Worm (Caenorhabditis elegans): ENCODE measurements around the gene ech-8.

Gene ech-8

ce11 chrIV:10250577-10251075, 11.7 kb upstream of the ech-8 start, which contains the start of gene daf-14 (continued):
- TF ChIP-seq lin-39 (tag; optimal IDR thresholded peaks at IDR 0.05) (no peak), ztf-11 (tag; optimal IDR thresholded peaks at IDR 0.05) (no peak), Y5F2A.4 (GFP tag; optimal IDR thresholded peaks at IDR 0.05) (no peak), arid-1 (GFP tag; conservative IDR thresholded peaks at IDR 0.05) (no peak), D1046.2 (GFP tag; IDR thresholded peaks at IDR 0.05) (no peak), lin-15B (tag; optimal IDR thresholded peaks at IDR 0.05) (no peak), F10B5.3 (tag; optimal IDR thresholded peaks at IDR 0.05) (no peak), F49E8.2 (tag; optimal IDR thresholded peaks at IDR 0.05; ENCODE audit: borderline replicate concordance) (no peak), mxl-3 (GFP tag; optimal IDR thresholded peaks at IDR 0.05) (no peak), nhr-41 (GFP tag; IDR thresholded peaks at IDR 0.05) (no peak), unc-39 (tag; optimal IDR thresholded peaks at IDR 0.05) (no peak), daf-8 (GFP tag; IDR thresholded peaks at IDR 0.05) (no peak), hif-1 (tag; optimal IDR thresholded peaks at IDR 0.05) (no peak), nhr-237 (tag; optimal IDR thresholded peaks at IDR 0.05) (no peak), T26A8.4 (GFP tag; IDR thresholded peaks at IDR 0.05) (no peak)

- TF ChIP-seq zfp-3 (GFP tag; conservative IDR thresholded peaks at IDR 0.05) (peak; percentile 85; the same call in 1 of the 2 replicates), vab-7 (GFP tag; IDR thresholded peaks at IDR 0.05) (no peak), madf-9 (GFP tag; conservative IDR thresholded peaks at IDR 0.05) (no peak), Y75B8A.6 (GFP tag; IDR thresholded peaks at IDR 0.05) (peak; percentile 3; the same call in 1 of the 2 replicates), dmd-6 (GFP tag; IDR thresholded peaks at IDR 0.05) (no peak), lin-38 (GFP tag; IDR thresholded peaks at IDR 0.05) (peak; percentile 48), hmg-1.1 (GFP tag; IDR thresholded peaks at IDR 0.05) (no peak), nhr-77 (tag; optimal IDR thresholded peaks at IDR 0.05) (no peak), egl-43 (GFP tag; IDR thresholded peaks at IDR 0.05) (peak; percentile 42; the same call in 1 of the 2 replicates), F10B5.3 (tag; optimal IDR thresholded peaks at IDR 0.05) (no peak), T26A8.4 (GFP tag; IDR thresholded peaks at IDR 0.05) (peak; percentile 36; the same call in 1 of the 2 replicates), ama-1 (optimal IDR thresholded peaks at IDR 0.05) (peak; percentile 59), jun-1 (tag; optimal IDR thresholded peaks at IDR 0.05) (no peak), mep-1 (tag; optimal IDR thresholded peaks at IDR 0.05) (peak; percentile 40), ceh-44 (GFP tag; IDR thresholded peaks at IDR 0.05) (no peak), lim-7 (GFP tag; IDR thresholded peaks at IDR 0.05) (peak; percentile 57; the same call in 1 of the 2 replicates), dpl-1 (GFP tag; optimal IDR thresholded peaks at IDR 0.05) (peak; percentile 5), daf-8 (GFP tag; IDR thresholded peaks at IDR 0.05) (no peak), mxl-3 (GFP tag; optimal IDR thresholded peaks at IDR 0.05) (peak; percentile 2), unc-62 (GFP tag; optimal IDR thresholded peaks at IDR 0.05 in 1 of 2) (no peak), unc-62 (tag; optimal IDR thresholded peaks at IDR 0.05) (no peak), hif-1 (tag; optimal IDR thresholded peaks at IDR 0.05) (no peak), F37D6.2 (tag; optimal IDR thresholded peaks at IDR 0.05) (no peak), nhr-10 (tag; optimal IDR thresholded peaks at IDR 0.05) (no peak), skn-1 (tag; optimal IDR thresholded peaks at IDR 0.05) (no peak), fos-1 (tag; optimal IDR thresholded peaks at IDR 0.05) (no peak), F26F4.8 (GFP tag; conservative IDR thresholded peaks at IDR 0.05) (no peak), ceh-32 (tag; optimal IDR thresholded peaks at IDR 0.05; ENCODE audit: poor library complexity) (no peak), spr-3 (GFP tag; optimal IDR thresholded peaks at IDR 0.05) (no peak), mdl-1 (tag; optimal IDR thresholded peaks at IDR 0.05) (peak in 1 of 2 experiments; percentile 16), spr-1 (tag; optimal IDR thresholded peaks at IDR 0.05) (peak; percentile 5), rbr-2 (tag; optimal IDR thresholded peaks at IDR 0.05) (no peak), zip-2 (tag; optimal IDR thresholded peaks at IDR 0.05) (no peak), ztf-11 (tag; optimal IDR thresholded peaks at IDR 0.05) (no peak), nhr-41 (GFP tag; IDR thresholded peaks at IDR 0.05) (no peak), T20F7.1 (GFP tag; optimal IDR thresholded peaks at IDR 0.05) (peak; percentile 40), daf-16 (GFP tag; optimal IDR thresholded peaks at IDR 0.05) (no peak), daf-16 (tag; optimal IDR thresholded peaks at IDR 0.05) (peak; percentile 12), mdt-29 (GFP tag; IDR thresholded peaks at IDR 0.05) (no peak), arid-1 (GFP tag; conservative IDR thresholded peaks at IDR 0.05) (0 out of 2 replicates have a peak, but pooled peaks have one; percentile 60), hlh-30 (tag; optimal IDR thresholded peaks at IDR 0.05; ENCODE audit: insufficient read depth) (no peak), hlh-11 (tag; optimal IDR thresholded peaks at IDR 0.05) (peak; percentile 9)
These were observed 6.8 kb upstream of the ech-8 start, which contains the start of gene F01G10.10 for ce11 chrIV:10245666-10246210. TSS of gene F01G10.10 (plus strand) at chrIV:10246160.
